Fruit fly (Drosophila melanogaster) whole organism, embryonic: ENCODE measurements around the gene meigo.
A peak's percentile ranks its signal among the peaks of the same experiment; 100 is the strongest.

Experiments
- Abd-B ChIP-seq: fragments of 200-800 bp; sonication (Bioruptor generic); optimal IDR thresholded peaks from 2 replicates; lab custom pipeline; 2018; ENCODE audit warnings: missing biosample characterization, mild to moderate bottlenecking, missing genetic modification characterization, moderate library complexity
- Adf1 ChIP-seq: fragments of 200-800 bp; sonication (Bioruptor generic); IDR thresholded peaks from 2 replicates; pipeline ENCODE4 v1.3.6; 2022; ENCODE audit warnings: missing biosample characterization, missing genetic modification characterization
- Atf-2 ChIP-seq: fragments of 200-800 bp; sonication (Bioruptor generic); optimal IDR thresholded peaks from 2 replicates; lab custom pipeline; 2016; ENCODE audit warnings: missing biosample characterization, missing genetic modification characterization
- Atf3 ChIP-seq: fragments of 200-800 bp; sonication (Bioruptor generic); optimal IDR thresholded peaks from 3 replicates; lab custom pipeline; 2016; ENCODE audit warnings: missing biosample characterization, missing genetic modification characterization
- CG10654 ChIP-seq: fragments of 200-800 bp; sonication (Bioruptor generic); optimal IDR thresholded peaks from 2 replicates; lab custom pipeline; 2016; ENCODE audit warnings: missing biosample characterization, missing genetic modification characterization
- CG12071 ChIP-seq: fragments of 200-800 bp; sonication (Bioruptor generic); optimal IDR thresholded peaks from 3 replicates; lab custom pipeline; 2018; ENCODE audit warnings: missing biosample characterization, mild to moderate bottlenecking, missing genetic modification characterization
- CG12769 ChIP-seq: fragments of 200-800 bp; sonication (Bioruptor generic); optimal IDR thresholded peaks from 2 replicates; lab custom pipeline; 2019; ENCODE audit warnings: missing biosample characterization, mild to moderate bottlenecking, missing genetic modification characterization, moderate library complexity
- CG13894 ChIP-seq: fragments of 200-800 bp; sonication (Bioruptor generic); optimal IDR thresholded peaks from 3 replicates; lab custom pipeline; 2018; ENCODE audit warnings: missing biosample characterization, mild to moderate bottlenecking, missing genetic modification characterization, moderate library complexity
- CG14965 ChIP-seq: fragments of 200-800 bp; sonication (Bioruptor generic); optimal IDR thresholded peaks from 2 replicates; lab custom pipeline; 2016; ENCODE audit warnings: missing biosample characterization, missing genetic modification characterization, borderline replicate concordance
- CG18011 ChIP-seq: fragments of 200-800 bp; sonication (Bioruptor generic); optimal IDR thresholded peaks from 2 replicates; lab custom pipeline; 2017; ENCODE audit warnings: missing biosample characterization, missing genetic modification characterization, mild to moderate bottlenecking, moderate library complexity, missing genotype
- CG30020 ChIP-seq: fragments of 200-800 bp; optimal IDR thresholded peaks from 2 replicates; lab custom pipeline; 2019; ENCODE audit warnings: missing biosample characterization, mild to moderate bottlenecking, missing genetic modification characterization, moderate library complexity
- CG3838 ChIP-seq: fragments of 200-800 bp; sonication (Bioruptor generic); optimal IDR thresholded peaks from 3 replicates; lab custom pipeline; 2016; ENCODE audit warnings: missing biosample characterization, missing genetic modification characterization
- CG43689 ChIP-seq: fragments of 200-800 bp; sonication (Bioruptor generic); IDR thresholded peaks from 2 replicates; pipeline ENCODE4 v1.3.6; 2022; ENCODE audit warnings: missing biosample characterization, missing genetic modification characterization
- CG6683 ChIP-seq: fragments of 200-800 bp; sonication (Bioruptor generic); optimal IDR thresholded peaks from 2 replicates; lab custom pipeline; 2017; ENCODE audit warnings: missing biosample characterization, mild to moderate bottlenecking, missing genetic modification characterization, missing genetic modification reagents
- CG6854 ChIP-seq: fragments of 200-800 bp; sonication (Bioruptor generic); optimal IDR thresholded peaks from 3 replicates; lab custom pipeline; 2017; ENCODE audit warnings: missing biosample characterization, mild to moderate bottlenecking, missing genetic modification characterization
- CG7786 ChIP-seq: fragments of 200-800 bp; sonication (Bioruptor generic); optimal IDR thresholded peaks from 2 replicates; lab custom pipeline; 2016; ENCODE audit warnings: missing biosample characterization, missing genetic modification characterization
- CG9932 ChIP-seq: fragments of 200-800 bp; sonication (Bioruptor generic); IDR thresholded peaks from 2 replicates; pipeline ENCODE4 v1.3.6; 2022; ENCODE audit warnings: missing biosample characterization, missing genetic modification characterization
- Deaf1 ChIP-seq: fragments of 200-800 bp; optimal IDR thresholded peaks from 3 replicates; lab custom pipeline; 2019; ENCODE audit warnings: missing biosample characterization, mild to moderate bottlenecking, missing genetic modification characterization, moderate library complexity
- Dip2 ChIP-seq: fragments of 200-800 bp; sonication (Bioruptor generic); IDR thresholded peaks from 2 replicates; pipeline ENCODE4 v1.3.6; 2022; ENCODE audit warnings: missing biosample characterization, missing genetic modification characterization
- Eip74EF ChIP-seq, 2 experiments: fragments of 200-800 bp in 1 of 2; fragments of >200 bp in 1 of 2; sonication (Bioruptor generic) in 1 of 2; optimal IDR thresholded peaks; 2 replicates each; lab custom pipeline; 2017 to 2019; ENCODE audit warnings: missing biosample characterization in 2 of 2, missing genetic modification characterization in 2 of 2, mild to moderate bottlenecking in 1 of 2, moderate library complexity in 1 of 2
- Fer2 ChIP-seq: fragments of 200-800 bp; sonication (Bioruptor generic); optimal IDR thresholded peaks from 2 replicates; lab custom pipeline; 2018; ENCODE audit warnings: missing biosample characterization, mild to moderate bottlenecking, missing genetic modification characterization, moderate library complexity
- GATAe ChIP-seq: fragments of 200-800 bp; sonication (Bioruptor generic); conservative IDR thresholded peaks from 2 replicates; pipeline ENCODE4 v1.3.6; 2022; ENCODE audit warnings: missing biosample characterization, missing genetic modification characterization
- H15 ChIP-seq: fragments of 200-800 bp; sonication (Bioruptor generic); IDR thresholded peaks from 3 replicates; pipeline ENCODE4 v1.3.6; 2022; ENCODE audit warnings: missing biosample characterization, missing genetic modification characterization
- HLH54F ChIP-seq: fragments of 200-800 bp; sonication (Bioruptor generic); optimal IDR thresholded peaks from 3 replicates; lab custom pipeline; 2016; ENCODE audit warnings: missing biosample characterization, missing genetic modification characterization
- Hmr ChIP-seq: fragments of 200-800 bp; sonication (Bioruptor generic); optimal IDR thresholded peaks from 3 replicates; lab custom pipeline; 2017; ENCODE audit warnings: mild to moderate bottlenecking, missing biosample characterization, missing genetic modification reagents, missing genetic modification characterization
- MESR4 ChIP-seq: fragments of 200-800 bp; sonication (Bioruptor generic); optimal IDR thresholded peaks from 2 replicates; lab custom pipeline; 2018; ENCODE audit warnings: missing biosample characterization, mild to moderate bottlenecking, missing genetic modification characterization, moderate library complexity
- Ravus ChIP-seq: fragments of 200-800 bp; sonication (Bioruptor generic); IDR thresholded peaks from 2 replicates; pipeline ENCODE4 v1.3.6; 2022; ENCODE audit warnings: missing biosample characterization, missing genetic modification characterization
- Side ChIP-seq: fragments of 200-800 bp; sonication (Bioruptor generic); optimal IDR thresholded peaks from 2 replicates; lab custom pipeline; 2016; ENCODE audit warnings: missing biosample characterization, missing genetic modification characterization
- Tbp ChIP-seq: fragments of >200 bp; optimal IDR thresholded peaks from 2 replicates; lab custom pipeline; 2018; ENCODE audit warnings: missing biosample characterization, missing genetic modification characterization
- Xbp1 ChIP-seq: fragments of 200-800 bp; sonication (Bioruptor generic); optimal IDR thresholded peaks from 3 replicates; lab custom pipeline; 2016; ENCODE audit warnings: missing biosample characterization, mild to moderate bottlenecking, missing genetic modification characterization
- Xrp1 ChIP-seq: fragments of 200-800 bp; sonication (Bioruptor generic); IDR thresholded peaks from 2 replicates; pipeline ENCODE4 v1.3.6; 2022; ENCODE audit warnings: missing biosample characterization, missing genetic modification characterization
- YL-1 ChIP-seq: fragments of 200-800 bp; sonication (Bioruptor generic); optimal IDR thresholded peaks from 3 replicates; lab custom pipeline; 2017; ENCODE audit warnings: missing biosample characterization, mild to moderate bottlenecking, missing genetic modification characterization
- bbx ChIP-seq: fragments of 200-800 bp; sonication (Bioruptor generic); IDR thresholded peaks from 2 replicates; pipeline ENCODE4 v1.3.6; 2022; ENCODE audit warnings: missing biosample characterization, missing genetic modification characterization; ENCODE audit not compliant: partially characterized antibody
- cg ChIP-seq: fragments of 200-800 bp; sonication (Bioruptor generic); optimal IDR thresholded peaks from 3 replicates; lab custom pipeline; 2019; ENCODE audit warnings: missing biosample characterization, mild to moderate bottlenecking, missing genetic modification characterization, moderate library complexity
- croc ChIP-seq: fragments of 200-800 bp; sonication (Bioruptor generic); conservative IDR thresholded peaks from 3 replicates; pipeline ENCODE4 v1.3.6; 2022; ENCODE audit warnings: missing biosample characterization, missing genetic modification characterization
- exex ChIP-seq: fragments of 200-800 bp; sonication (Bioruptor generic); optimal IDR thresholded peaks from 4 replicates; lab custom pipeline; 2018; ENCODE audit warnings: missing biosample characterization, mild to moderate bottlenecking, missing genetic modification characterization, moderate library complexity
- fd96Cb ChIP-seq: fragments of 200-800 bp; sonication (Bioruptor generic); optimal IDR thresholded peaks from 2 replicates; lab custom pipeline; 2018; ENCODE audit warnings: missing biosample characterization, mild to moderate bottlenecking, missing genetic modification characterization, moderate library complexity
- grau ChIP-seq: fragments of 200-800 bp; optimal IDR thresholded peaks from 3 replicates; lab custom pipeline; 2019; ENCODE audit warnings: missing biosample characterization, mild to moderate bottlenecking, missing genetic modification characterization, moderate library complexity
- grn ChIP-seq: fragments of 200-800 bp; sonication (Bioruptor generic); optimal IDR thresholded peaks from 3 replicates; lab custom pipeline; 2017; ENCODE audit warnings: missing biosample characterization, missing genetic modification characterization
- her ChIP-seq: fragments of 200-800 bp; sonication (Bioruptor generic); optimal IDR thresholded peaks from 2 replicates; lab custom pipeline; 2016; ENCODE audit warnings: missing biosample characterization, missing genetic modification characterization
- kah ChIP-seq: fragments of 200-800 bp; sonication (Bioruptor generic); optimal IDR thresholded peaks from 2 replicates; lab custom pipeline; 2018; ENCODE audit warnings: missing biosample characterization, mild to moderate bottlenecking, missing genetic modification characterization
- lov ChIP-seq, 2 experiments: fragments of 200-800 bp in 1 of 2; fragments of >200 bp in 1 of 2; sonication (Bioruptor generic) in 1 of 2; IDR thresholded peaks in 1 of 2; optimal IDR thresholded peaks in 1 of 2; 2 replicates in 1 of 2; 3 replicates in 1 of 2; pipeline versions ENCODE4 v1.3.6 to Lab custom; 2017 to 2022; ENCODE audit warnings: missing biosample characterization in 1 of 2, missing genetic modification characterization in 1 of 2
- pan ChIP-seq, 4 experiments: fragments of >200 bp in 3 of 4; fragments of 200-800 bp in 1 of 4; sonication (Bioruptor generic) in 1 of 4; optimal IDR thresholded peaks in 3 of 4; IDR thresholded peaks in 1 of 4; 2 replicates each; pipeline versions ENCODE4 v1.3.6 to Lab custom; 2017 to 2022; ENCODE audit warnings: missing biosample characterization in 2 of 4, missing genetic modification characterization in 2 of 4, mixed read lengths in 1 of 4
- slp2 ChIP-seq: fragments of 200-800 bp; sonication (Bioruptor generic); optimal IDR thresholded peaks from 2 replicates; lab custom pipeline; 2016; ENCODE audit warnings: missing biosample characterization, missing genetic modification characterization
- tin ChIP-seq: fragments of 200-800 bp; sonication (Bioruptor generic); optimal IDR thresholded peaks from 3 replicates; lab custom pipeline; 2016; ENCODE audit warnings: missing biosample characterization, missing genetic modification characterization
- toy ChIP-seq: fragments of 200-800 bp; sonication (Bioruptor generic); IDR thresholded peaks from 2 replicates; pipeline ENCODE4 v1.3.6; 2022; ENCODE audit warnings: missing biosample characterization, missing genetic modification characterization
- unc-4 ChIP-seq: fragments of 200-800 bp; sonication (Bioruptor generic); IDR thresholded peaks from 2 replicates; pipeline ENCODE4 v1.3.6; 2022; ENCODE audit warnings: missing biosample characterization, missing genetic modification characterization; ENCODE audit not compliant: partially characterized antibody
- zfh2 ChIP-seq: fragments of 200-800 bp; sonication (Bioruptor generic); optimal IDR thresholded peaks from 2 replicates; lab custom pipeline; 2016; ENCODE audit warnings: missing biosample characterization, missing genetic modification characterization

Gene meigo

dm6 chr3R:21127352-21127985 lies 10.6 kb upstream of the meigo start, which contains the start of the genes slmb and CG5793 (continued):
- TF ChIP-seq Eip74EF (GFP tag; optimal IDR thresholded peaks at IDR 0.05; lab: Kevin White, UChicago) (no peak), CG18011 (peak; percentile 28), kah (GFP tag; lab: Kevin White, UChicago) (peak; percentile 91), Adf1 (GFP tag; lab: Robert Waterston, UW) (no peak), her (peak; percentile 91), HLH54F (GFP tag; lab: Kevin White, UChicago) (peak; percentile 61), CG12071 (GFP tag; lab: Kevin White, UChicago) (no peak), CG3838 (GFP tag; lab: Kevin White, UChicago) (no peak), Fer2 (tag; lab: Kevin White, UChicago) (no peak), fd96Cb (tag; lab: Kevin White, UChicago) (peak; percentile 15), CG6854 (GFP tag; lab: Kevin White, UChicago) (no peak), Atf-2 (GFP tag; lab: Kevin White, UChicago) (peak; percentile 43), croc (no peak), unc-4 (peak; percentile 72), CG30020 (tag; lab: Kevin White, UChicago) (peak; percentile 50), zfh2 (peak; percentile 74), CG12769 (tag; lab: Kevin White, UChicago) (no peak), CG6683 (GFP tag; lab: Kevin White, UChicago) (no peak), CG43689 (GFP tag; lab: Robert Waterston, UW) (no peak), CG13894 (tag; lab: Kevin White, UChicago) (no peak), MESR4 (peak; percentile 42), Xrp1 (GFP tag; lab: Robert Waterston, UW) (peak; percentile 46; the same call in 1 of the 2 replicates), YL-1 (GFP tag; lab: Kevin White, UChicago) (peak; percentile 28), Dip2 (GFP tag; lab: Robert Waterston, UW) (no peak), H15 (GFP tag; lab: Robert Waterston, UW) (no peak), Abd-B (peak; percentile 12), Tbp (GFP tag; lab: Kevin White, UChicago) (no peak), Ravus (no peak), exex (no peak), Deaf1 (tag; lab: Kevin White, UChicago) (no peak), Xbp1 (peak; percentile 65), pan (optimal IDR thresholded peaks at IDR 0.05; lab: Kevin White, UChicago) (no peak), pan (GFP tag; optimal IDR thresholded peaks at IDR 0.05 in 1 of 2, IDR thresholded peaks at IDR 0.05 in 1 of 2) (peak in 1 of 2 experiments; percentile 30), tin (GFP tag; lab: Kevin White, UChicago) (peak; percentile 52), grau (tag; lab: Kevin White, UChicago) (peak; percentile 37), Side (GFP tag; lab: Kevin White, UChicago) (peak; percentile 56), Atf3 (GFP tag; lab: Kevin White, UChicago) (peak; percentile 57), grn (peak; percentile 17), CG7786 (GFP tag; lab: Kevin White, UChicago) (peak; percentile 56), bbx (GFP tag; lab: Robert Waterston, UW) (peak; percentile 61), lov (optimal IDR thresholded peaks at IDR 0.05; lab: Kevin White, UChicago) (no peak), lov (GFP tag; IDR thresholded peaks at IDR 0.05; lab: Robert Waterston, UW) (no peak), GATAe (peak; percentile 62; the same call in 1 of the 2 replicates), cg (no peak), Hmr (no peak), CG14965 (no peak), slp2 (GFP tag; lab: Kevin White, UChicago) (no peak), CG9932 (GFP tag; lab: Robert Waterston, UW) (peak; percentile 74), CG10654 (GFP tag; lab: Kevin White, UChicago) (peak; percentile 16), toy (GFP tag; lab: Robert Waterston, UW) (no peak)
